Worm (Caenorhabditis elegans): ENCODE results near the gene glb-1.
A peak's percentile ranks its signal among the peaks of the same experiment; 100 is the strongest.

The glb-1 gene

ce11 chrIII:8873045-8873457 is 50.0 kb downstream of the glb-1 start (continued):
- 0 out of 2 replicates have a peak, but pooled peaks have one; percentile 10 for TF ChIP-seq pha-4 (GFP tag; IDR thresholded peaks at IDR 0.05)
- TF ChIP-seq pha-4 (tag; optimal IDR thresholded peaks at IDR 0.05): no peak
- peak; percentile 40; the same call in 1 of the 2 replicates for TF ChIP-seq T26A8.4 (GFP tag; IDR thresholded peaks at IDR 0.05)
- no peak for TF ChIP-seq madf-5 (GFP tag; IDR thresholded peaks at IDR 0.05)
- no peak for TF ChIP-seq ztf-7 (tag; optimal IDR thresholded peaks at IDR 0.05)
- TF ChIP-seq ceh-44 (GFP tag; IDR thresholded peaks at IDR 0.05): no peak
- peak; percentile 18 for TF ChIP-seq spr-3 (GFP tag; optimal IDR thresholded peaks at IDR 0.05)
- TF ChIP-seq vab-7 (GFP tag; IDR thresholded peaks at IDR 0.05): peak; percentile 48
- no peak for TF ChIP-seq fos-1 (tag; optimal IDR thresholded peaks at IDR 0.05)
- TF ChIP-seq lim-7 (GFP tag; IDR thresholded peaks at IDR 0.05): peak; percentile 33; the same call in 1 of the 2 replicates
- TF ChIP-seq Y75B8A.6 (GFP tag; IDR thresholded peaks at IDR 0.05): no peak
- no peak for TF ChIP-seq dve-1 (tag; optimal IDR thresholded peaks at IDR 0.05; ENCODE audit: insufficient read depth)
- no peak for TF ChIP-seq daf-19 (GFP tag; conservative IDR thresholded peaks at IDR 0.05)
- TF ChIP-seq ceh-28 (tag; optimal IDR thresholded peaks at IDR 0.05): no peak
- TF ChIP-seq nhr-28 (tag; optimal IDR thresholded peaks at IDR 0.05): no peak
- no peak for TF ChIP-seq fkh-10 (GFP tag; optimal IDR thresholded peaks at IDR 0.05)
- TF ChIP-seq lin-29 (GFP tag; IDR thresholded peaks at IDR 0.05): no peak
- 0 out of 2 replicates have a peak, but pooled peaks have one; percentile 58 for TF ChIP-seq F26F4.8 (GFP tag; conservative IDR thresholded peaks at IDR 0.05)
- no peak for TF ChIP-seq tra-1 (GFP tag; IDR thresholded peaks at IDR 0.05)
